Worm (Caenorhabditis elegans) whole organism, young adult: Measurements from ENCODE around the gene Y61A9LA.10.
A peak's percentile ranks its signal among the peaks of the same experiment; 100 is the strongest.

ENCODE experiments used
- B0261.1 ChIP-seq: sonication (generic microtip); optimal IDR thresholded peaks from 2 replicates; lab custom pipeline; 2016; ENCODE audit warnings: mild to moderate bottlenecking, missing genetic modification characterization, moderate library complexity, missing compliant biosample characterization
- B0336.3 ChIP-seq: fragments of 200-800 bp; sonication (Bioruptor generic); IDR thresholded peaks from 2 replicates; pipeline ENCODE4 v1.3.6; 2022; ENCODE audit warnings: missing genetic modification characterization, missing compliant biosample characterization
- D2030.7 ChIP-seq: fragments of 200-800 bp; sonication (Bioruptor generic); IDR thresholded peaks from 2 replicates; pipeline ENCODE4 v1.3.6; 2022; ENCODE audit warnings: missing genetic modification reagents, missing genetic modification characterization, missing compliant biosample characterization
- F33H1.4 ChIP-seq: fragments of 200-800 bp; sonication (Bioruptor generic); IDR thresholded peaks from 2 replicates; pipeline ENCODE4 v1.3.6; 2022; ENCODE audit warnings: missing genetic modification reagents, missing genetic modification characterization, missing compliant biosample characterization
- Y53G8AR.9 ChIP-seq: fragments of 200-800 bp; sonication (Bioruptor generic); conservative IDR thresholded peaks from 2 replicates; pipeline ENCODE4 v1.3.6; 2022; ENCODE audit warnings: missing genetic modification reagents, missing genetic modification characterization, missing compliant biosample characterization
- Y79H2A.3 ChIP-seq: fragments of 200-800 bp; sonication (Bioruptor generic); conservative IDR thresholded peaks from 2 replicates; pipeline ENCODE4 v1.3.6; 2022; ENCODE audit warnings: missing genetic modification reagents, missing genetic modification characterization, missing compliant biosample characterization
- Y95B8A.8 ChIP-seq: fragments of 200-800 bp; sonication (Bioruptor generic); IDR thresholded peaks from 2 replicates; pipeline ENCODE4 v1.3.6; 2022; ENCODE audit warnings: missing genetic modification reagents, missing genetic modification characterization, missing compliant biosample characterization
- aptf-2 ChIP-seq: fragments of 200-800 bp; sonication (Bioruptor generic); conservative IDR thresholded peaks from 2 replicates; pipeline ENCODE4 v1.3.6; 2022; ENCODE audit warnings: missing genetic modification reagents, missing genetic modification characterization, missing compliant biosample characterization
- aptf-3 ChIP-seq: fragments of 200-800 bp; sonication (Bioruptor generic); IDR thresholded peaks from 2 replicates; pipeline ENCODE4 v1.3.6; 2022; ENCODE audit warnings: missing genetic modification characterization, missing compliant biosample characterization
- attf-6 ChIP-seq: fragments of 200-800 bp; sonication (Bioruptor generic); IDR thresholded peaks from 2 replicates; pipeline ENCODE4 v1.3.6; 2022; ENCODE audit warnings: missing genetic modification reagents, missing genetic modification characterization, missing compliant biosample characterization
- bed-1 ChIP-seq: fragments of 200-800 bp; sonication (Bioruptor generic); IDR thresholded peaks from 2 replicates; pipeline ENCODE4 v1.3.6; 2022; ENCODE audit warnings: missing genetic modification reagents, missing genetic modification characterization, missing compliant biosample characterization
- cebp-1 ChIP-seq, 2 experiments: fragments of 200-800 bp in 1 of 2; sonication (Bioruptor generic) in 1 of 2; sonication (generic microtip) in 1 of 2; IDR thresholded peaks in 1 of 2; optimal IDR thresholded peaks in 1 of 2; 2 replicates each; pipeline versions ENCODE4 v1.3.6 to Lab custom; 2017 to 2022; ENCODE audit warnings: missing compliant biosample characterization in 2 of 2, missing genetic modification characterization in 2 of 2, mild to moderate bottlenecking in 1 of 2, missing genetic modification reagents in 1 of 2, moderate library complexity in 1 of 2
- ceh-40 ChIP-seq: fragments of 200-800 bp; sonication (Bioruptor generic); IDR thresholded peaks from 2 replicates; pipeline ENCODE4 v1.3.6; 2022; ENCODE audit warnings: missing genetic modification characterization, missing compliant biosample characterization
- ceh-58 ChIP-seq: fragments of 200-800 bp; sonication (Bioruptor generic); IDR thresholded peaks from 2 replicates; pipeline ENCODE4 v1.3.6; 2022; ENCODE audit warnings: missing genetic modification characterization, missing compliant biosample characterization
- ceh-91 ChIP-seq: fragments of 200-800 bp; sonication (Bioruptor generic); IDR thresholded peaks from 2 replicates; pipeline ENCODE4 v1.3.6; 2022; ENCODE audit warnings: missing genetic modification reagents, missing genetic modification characterization, missing compliant biosample characterization
- die-1 ChIP-seq: sonication (generic microtip); optimal IDR thresholded peaks from 2 replicates; lab custom pipeline; 2016; ENCODE audit warnings: missing genotype, mild to moderate bottlenecking, missing genetic modification characterization, missing compliant biosample characterization
- dox-1 ChIP-seq: fragments of 200-800 bp; sonication (Bioruptor generic); IDR thresholded peaks from 2 replicates; pipeline ENCODE4 v1.3.6; 2022; ENCODE audit warnings: missing genetic modification reagents, missing genetic modification characterization, missing compliant biosample characterization
- dpl-1 ChIP-seq: fragments of 150-350 bp; optimal IDR thresholded peaks from 2 replicates; lab custom pipeline; 2014; ENCODE audit warnings: missing biosample characterization, missing genetic modification reagents, missing genetic modification characterization
- efl-1 ChIP-seq: fragments of 150-350 bp; optimal IDR thresholded peaks from 2 replicates; lab custom pipeline; 2014; ENCODE audit warnings: missing biosample characterization, missing genetic modification reagents, missing genetic modification characterization
- egl-44 ChIP-seq: fragments of 200-800 bp; sonication (Bioruptor generic); IDR thresholded peaks from 2 replicates; pipeline ENCODE4 v1.3.6; 2022; ENCODE audit warnings: missing genetic modification reagents, missing genetic modification characterization, missing compliant biosample characterization
- ekl-4 ChIP-seq: fragments of 200-800 bp; sonication (Bioruptor generic); IDR thresholded peaks from 2 replicates; pipeline ENCODE4 v1.3.6; 2022; ENCODE audit warnings: missing genetic modification reagents, missing genetic modification characterization, missing compliant biosample characterization
- hmg-1.2 ChIP-seq: fragments of 200-800 bp; sonication (Bioruptor generic); IDR thresholded peaks from 2 replicates; pipeline ENCODE4 v1.3.6; 2022; ENCODE audit warnings: missing genetic modification reagents, missing genetic modification characterization, missing compliant biosample characterization
- hsf-1 ChIP-seq: fragments of 200-800 bp; sonication (Bioruptor generic); IDR thresholded peaks from 2 replicates; pipeline ENCODE4 v1.3.6; 2022; ENCODE audit warnings: missing genetic modification reagents, missing genetic modification characterization, missing compliant biosample characterization
- lsl-1 ChIP-seq: fragments of 200-800 bp; sonication (Bioruptor generic); optimal IDR thresholded peaks from 2 replicates; lab custom pipeline; 2018; ENCODE audit warnings: mild to moderate bottlenecking, missing genetic modification characterization, moderate library complexity, missing compliant biosample characterization
- madf-3 ChIP-seq: fragments of 200-800 bp; sonication (Bioruptor generic); IDR thresholded peaks from 2 replicates; pipeline ENCODE4 v1.3.6; 2022; ENCODE audit warnings: missing genetic modification reagents, missing genetic modification characterization, missing compliant biosample characterization
- madf-6 ChIP-seq: fragments of 200-800 bp; sonication (Bioruptor generic); IDR thresholded peaks from 2 replicates; pipeline ENCODE4 v1.3.6; 2022; ENCODE audit warnings: missing genetic modification reagents, missing genetic modification characterization, missing compliant biosample characterization
- madf-8 ChIP-seq: fragments of 200-800 bp; sonication (Bioruptor generic); conservative IDR thresholded peaks from 2 replicates; pipeline ENCODE4 v1.3.6; 2022; ENCODE audit warnings: missing genetic modification reagents, missing genetic modification characterization, missing compliant biosample characterization
- mcd-1 ChIP-seq: fragments of 200-800 bp; sonication (Bioruptor generic); IDR thresholded peaks from 2 replicates; pipeline ENCODE4 v1.3.6; 2022; ENCODE audit warnings: missing genetic modification reagents, missing genetic modification characterization, missing compliant biosample characterization
- nhr-179 ChIP-seq: sonication (generic microtip); optimal IDR thresholded peaks from 2 replicates; lab custom pipeline; 2016; ENCODE audit warnings: mild to moderate bottlenecking, missing genetic modification characterization, missing compliant biosample characterization
- nhr-80 ChIP-seq: sonication (generic microtip); optimal IDR thresholded peaks from 2 replicates; lab custom pipeline; 2016; ENCODE audit warnings: missing genetic modification characterization, missing compliant biosample characterization
- nhr-90 ChIP-seq: sonication (generic microtip); optimal IDR thresholded peaks from 2 replicates; lab custom pipeline; 2016; ENCODE audit warnings: missing genotype, mild to moderate bottlenecking, missing genetic modification characterization, missing compliant biosample characterization
- pbrm-1 ChIP-seq: fragments of 200-800 bp; sonication (Bioruptor generic); IDR thresholded peaks from 2 replicates; pipeline ENCODE4 v1.3.6; 2022; ENCODE audit warnings: missing genetic modification reagents, missing genetic modification characterization, missing compliant biosample characterization
- rcor-1 ChIP-seq: fragments of 200-800 bp; sonication (Bioruptor generic); IDR thresholded peaks from 2 replicates; pipeline ENCODE4 v1.3.6; 2022; ENCODE audit warnings: missing genetic modification reagents, missing genetic modification characterization, missing compliant biosample characterization
- sea-2 ChIP-seq: fragments of 200-800 bp; sonication (Bioruptor generic); IDR thresholded peaks from 2 replicates; pipeline ENCODE4 v1.3.6; 2022; ENCODE audit warnings: missing genetic modification characterization, missing compliant biosample characterization
- snpc-3.4 ChIP-seq: sonication (generic microtip); optimal IDR thresholded peaks from 2 replicates; lab custom pipeline; 2017; ENCODE audit warnings: missing genetic modification characterization, mild to moderate bottlenecking, missing compliant biosample characterization, antibody characterized with exemption, moderate library complexity, missing genotype, missing genetic modification reagents
- snpc-4 ChIP-seq, 5 experiments: fragments of 150-350 bp in 1 of 5; sonication (generic microtip) in 4 of 5; optimal IDR thresholded peaks; 2 replicates each; lab custom pipeline; 2014 to 2018; ENCODE audit warnings: missing genetic modification characterization in 5 of 5, missing biosample characterization in 3 of 5, antibody characterized with exemption in 2 of 5, mild to moderate bottlenecking in 2 of 5, missing compliant biosample characterization in 2 of 5, missing genotype in 2 of 5, moderate library complexity in 2 of 5, missing genetic modification reagents in 1 of 5
- tbp1 ChIP-seq: fragments of 200-800 bp; sonication (Bioruptor generic); optimal IDR thresholded peaks from 2 replicates; lab custom pipeline; 2018; ENCODE audit warnings: mild to moderate bottlenecking, missing genetic modification characterization, missing compliant biosample characterization
- xnd-1 ChIP-seq: sonication (generic microtip); optimal IDR thresholded peaks from 2 replicates; lab custom pipeline; 2016; ENCODE audit warnings: missing genotype, missing genetic modification reagents, missing genetic modification characterization, missing compliant biosample characterization
- ztf-28 ChIP-seq: fragments of 200-800 bp; sonication (Bioruptor generic); IDR thresholded peaks from 2 replicates; pipeline ENCODE4 v1.3.6; 2022; ENCODE audit warnings: missing genetic modification reagents, missing genetic modification characterization, missing compliant biosample characterization
- ztf-6 ChIP-seq: fragments of 200-800 bp; sonication (Bioruptor generic); IDR thresholded peaks from 2 replicates; pipeline ENCODE4 v1.3.6; 2022; ENCODE audit warnings: missing genetic modification reagents, missing genetic modification characterization, missing compliant biosample characterization

The Y61A9LA.10 gene

DNA sequence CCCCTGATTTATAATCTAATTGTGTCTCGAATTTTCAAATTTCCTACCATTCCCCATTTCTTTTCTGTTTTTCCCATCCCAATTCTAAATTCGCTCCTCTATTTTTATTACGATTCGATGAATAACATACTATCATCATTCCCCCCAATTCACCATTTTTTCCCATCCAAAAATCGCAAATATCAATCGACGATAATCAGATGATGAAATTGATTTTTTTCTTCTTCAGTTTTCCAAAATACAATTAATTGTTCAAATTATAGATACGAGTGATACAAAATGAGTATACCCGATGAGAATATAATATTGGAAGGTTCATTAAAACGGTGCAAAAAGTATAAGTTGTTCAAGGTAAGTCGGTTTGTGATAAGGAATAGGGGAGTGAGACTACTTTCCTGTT lies 27.1 kb upstream of the Y61A9LA.10 start, which contains the start of gene soc-1:
Gene soc-1 (plus strand): TSS at position 262 of the 400 bp plus-strand sequence.
- TF ChIP-seq snpc-4 (GFP tag; optimal IDR thresholded peaks at IDR 0.05; lab: Kevin White, UChicago) (no peak), snpc-4 (tag; optimal IDR thresholded peaks at IDR 0.05; lab: Kevin White, UChicago) (no peak)

- peak; percentile 32 for TF ChIP-seq nhr-80 (tag; lab: Kevin White, UChicago)
- TF ChIP-seq sea-2, result no peak
Observed at ce11 chrV:4640501-4641150, 25.0 kb upstream of the Y61A9LA.10 start.

DNA sequence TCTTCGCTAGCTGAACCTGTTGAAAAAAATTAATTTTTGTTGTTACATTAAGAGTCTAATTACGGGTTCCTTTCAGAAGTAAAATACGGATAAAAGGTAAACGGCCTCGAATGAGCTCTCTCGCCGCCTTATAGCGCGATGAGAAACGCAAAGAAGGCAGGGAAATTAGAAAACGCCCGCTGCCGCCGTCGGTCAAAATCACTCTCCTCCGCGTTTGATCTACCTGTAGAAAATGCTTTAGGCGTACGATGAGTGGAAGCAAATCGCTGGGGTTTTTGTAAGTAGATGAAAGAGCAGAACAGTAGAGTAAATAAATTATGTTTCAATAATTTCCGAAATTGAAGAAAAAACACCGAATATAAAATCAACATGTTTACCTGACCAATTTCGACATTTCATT lies 21.5 kb upstream of the Y61A9LA.10 start:
- TF ChIP-seq dpl-1 (peak; percentile 44), lsl-1 (GFP tag; lab: Kevin White, UChicago) (peak; percentile 36), aptf-2 (GFP tag; lab: Robert Waterston, UW) (0 out of 2 replicates have a peak, but pooled peaks have one; percentile 13), ceh-91 (peak; percentile 41; the same call in 1 of the 2 replicates), B0336.3 (GFP tag; lab: Robert Waterston, UW) (no peak), D2030.7 (GFP tag; lab: Robert Waterston, UW) (peak; percentile 49; the same call in 1 of the 2 replicates), snpc-3.4 (tag; lab: Kevin White, UChicago) (no peak), efl-1 (peak; percentile 89), madf-8 (GFP tag; lab: Robert Waterston, UW) (peak; percentile 75), xnd-1 (peak; percentile 61), hmg-1.2 (GFP tag; lab: Robert Waterston, UW) (peak; percentile 26; the same call in 1 of the 2 replicates), hsf-1 (GFP tag; lab: Robert Waterston, UW) (0 out of 2 replicates have a peak, but pooled peaks have one; percentile 10), madf-6 (GFP tag; lab: Robert Waterston, UW) (peak; percentile 88), F33H1.4 (0 out of 2 replicates have a peak, but pooled peaks have one; percentile 12), ztf-6 (no peak), nhr-179 (no peak), aptf-3 (GFP tag; lab: Robert Waterston, UW) (no peak)

DNA sequence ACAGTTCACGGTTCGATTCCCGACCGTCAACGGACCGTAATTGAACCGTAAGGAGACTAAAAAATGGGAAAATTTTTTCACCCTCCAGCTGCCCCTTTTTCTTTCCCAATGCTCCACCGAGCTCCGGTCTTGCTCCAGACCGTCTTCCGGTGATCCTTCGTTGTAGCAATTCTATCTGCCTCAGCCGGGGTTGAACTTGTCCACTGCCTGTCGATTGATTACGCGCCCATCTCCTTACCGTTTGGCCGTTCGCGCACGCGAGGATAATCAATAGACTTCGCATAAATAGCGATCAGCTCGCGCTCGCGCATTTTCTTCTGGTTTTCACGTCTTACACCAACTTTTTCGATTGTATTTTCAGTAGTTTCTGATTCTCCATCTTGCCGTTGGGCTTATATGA lies 17.2 kb upstream of the Y61A9LA.10 start:
- TF ChIP-seq ekl-4 (peak; percentile 82), dox-1 (GFP tag; lab: Robert Waterston, UW) (peak; percentile 83), hsf-1 (GFP tag; lab: Robert Waterston, UW) (peak; percentile 66; the same call in 1 of the 2 replicates), bed-1 (GFP tag; lab: Robert Waterston, UW) (peak; percentile 88; the same call in 1 of the 2 replicates), ztf-28 (GFP tag; lab: Robert Waterston, UW) (0 out of 2 replicates have a peak, but pooled peaks have one; percentile 65), D2030.7 (GFP tag; lab: Robert Waterston, UW) (peak; percentile 81), Y79H2A.3 (peak; percentile 26; the same call in 1 of the 2 replicates), nhr-90 (tag; lab: Kevin White, UChicago) (peak; percentile 1), cebp-1 (GFP tag; IDR thresholded peaks at IDR 0.05; lab: Robert Waterston, UW) (0 out of 2 replicates have a peak, but pooled peaks have one; percentile 27), cebp-1 (tag; optimal IDR thresholded peaks at IDR 0.05; lab: Kevin White, UChicago) (peak; percentile 21), mcd-1 (GFP tag; lab: Robert Waterston, UW) (peak; percentile 48), ceh-40 (0 out of 2 replicates have a peak, but pooled peaks have one; percentile 46), tbp1 (GFP tag; lab: Kevin White, UChicago) (peak; percentile 78), rcor-1 (GFP tag; lab: Robert Waterston, UW) (peak; percentile 51; the same call in 1 of the 2 replicates), attf-6 (GFP tag; lab: Robert Waterston, UW) (peak; percentile 71), egl-44 (GFP tag; lab: Robert Waterston, UW) (peak; percentile 92), ceh-58 (0 out of 2 replicates have a peak, but pooled peaks have one; percentile 81), madf-3 (GFP tag; lab: Robert Waterston, UW) (0 out of 2 replicates have a peak, but pooled peaks have one; percentile 53), B0261.1 (peak; percentile 33), madf-6 (GFP tag; lab: Robert Waterston, UW) (peak; percentile 69), hmg-1.2 (GFP tag; lab: Robert Waterston, UW) (peak; percentile 57), Y95B8A.8 (GFP tag; lab: Robert Waterston, UW) (peak; percentile 43; the same call in 1 of the 2 replicates), pbrm-1 (GFP tag; lab: Robert Waterston, UW) (peak; percentile 55; the same call in 1 of the 2 replicates), F33H1.4 (peak; percentile 43), die-1 (tag; lab: Kevin White, UChicago) (peak; percentile 15), Y53G8AR.9 (GFP tag; lab: Robert Waterston, UW) (peak; percentile 64)
